Worm (Caenorhabditis elegans) whole organism, late embryonic: ENCODE measurements around the gene reps-1.

Experiments
- ahr-1 ChIP-seq: sonication (generic microtip); optimal IDR thresholded peaks from 2 replicates; lab custom pipeline; 2016; ENCODE audit warnings: missing genetic modification characterization, missing compliant biosample characterization
- ceh-24 ChIP-seq: sonication (generic microtip); optimal IDR thresholded peaks from 2 replicates; lab custom pipeline; 2016; ENCODE audit warnings: mild to moderate bottlenecking, missing genetic modification characterization, missing compliant biosample characterization
- ceh-30 ChIP-seq: fragments of 150-350 bp; optimal IDR thresholded peaks from 2 replicates; lab custom pipeline; 2014; ENCODE audit warnings: missing biosample characterization, missing genetic modification characterization
- ceh-31 ChIP-seq: sonication (generic microtip); optimal IDR thresholded peaks from 2 replicates; lab custom pipeline; 2016; ENCODE audit warnings: missing genetic modification characterization, missing compliant biosample characterization
- ceh-45 ChIP-seq: fragments of 200-800 bp; sonication (Bioruptor generic); IDR thresholded peaks from 2 replicates; pipeline ENCODE4 v1.3.6; 2022; ENCODE audit warnings: missing genetic modification reagents, missing genetic modification characterization, missing compliant biosample characterization
- ceh-48 ChIP-seq: sonication (generic microtip); optimal IDR thresholded peaks from 2 replicates; lab custom pipeline; 2016; ENCODE audit warnings: missing genetic modification characterization, inconsistent platforms, missing compliant biosample characterization
- dmd-4 ChIP-seq: sonication (generic microtip); optimal IDR thresholded peaks from 2 replicates; lab custom pipeline; 2016; ENCODE audit warnings: borderline replicate concordance, missing genetic modification characterization, missing compliant biosample characterization
- dve-1 ChIP-seq: sonication (generic microtip); optimal IDR thresholded peaks from 2 replicates; lab custom pipeline; 2017; ENCODE audit warnings: antibody characterized with exemption, mild to moderate bottlenecking, missing genetic modification characterization, missing compliant biosample characterization
- elt-2 ChIP-seq: sonication (generic microtip); optimal IDR thresholded peaks from 2 replicates; lab custom pipeline; 2016; ENCODE audit warnings: missing genetic modification reagents, missing genetic modification characterization, missing compliant biosample characterization
- fax-1 ChIP-seq: sonication (generic microtip); optimal IDR thresholded peaks from 2 replicates; lab custom pipeline; 2016; ENCODE audit warnings: missing genotype, missing genetic modification characterization, missing compliant biosample characterization
- fkh-10 ChIP-seq: fragments of 150-350 bp; optimal IDR thresholded peaks from 2 replicates; lab custom pipeline; 2014; ENCODE audit warnings: missing biosample characterization, missing genetic modification reagents, missing genetic modification characterization
- hlh-13 ChIP-seq: fragments of 200-800 bp; sonication (Bioruptor generic); optimal IDR thresholded peaks from 2 replicates; lab custom pipeline; 2018; ENCODE audit warnings: mild to moderate bottlenecking, missing genetic modification characterization, missing compliant biosample characterization
- hlh-6 ChIP-seq: sonication (generic microtip); optimal IDR thresholded peaks from 2 replicates; lab custom pipeline; 2016; ENCODE audit warnings: missing genotype, missing genetic modification characterization, missing compliant biosample characterization
- mec-3 ChIP-seq: sonication (generic microtip); optimal IDR thresholded peaks from 2 replicates; lab custom pipeline; 2016; ENCODE audit warnings: borderline replicate concordance, missing genetic modification characterization, missing compliant biosample characterization
- nfya-1 ChIP-seq: sonication (generic microtip); optimal IDR thresholded peaks from 2 replicates; lab custom pipeline; 2017; ENCODE audit warnings: missing genetic modification characterization, mild to moderate bottlenecking, missing compliant biosample characterization, antibody characterized with exemption, moderate library complexity
- nhr-11 ChIP-seq: fragments of 150-350 bp; optimal IDR thresholded peaks from 2 replicates; lab custom pipeline; 2014; ENCODE audit warnings: missing biosample characterization, missing genetic modification characterization
- odd-2 ChIP-seq: sonication (generic microtip); optimal IDR thresholded peaks from 2 replicates; lab custom pipeline; 2017; ENCODE audit warnings: antibody characterized with exemption, mild to moderate bottlenecking, missing genetic modification characterization, missing compliant biosample characterization
- pat-9 ChIP-seq: fragments of 200-800 bp; sonication (Bioruptor generic); optimal IDR thresholded peaks from 2 replicates; lab custom pipeline; 2018; ENCODE audit warnings: mild to moderate bottlenecking, missing genetic modification characterization, moderate library complexity, missing compliant biosample characterization
- pha-4 ChIP-seq: fragments of 150-350 bp; optimal IDR thresholded peaks from 2 replicates; lab custom pipeline; 2018; ENCODE audit warnings: missing biosample characterization, missing genetic modification reagents, missing genetic modification characterization
- pros-1 ChIP-seq: fragments of 150-350 bp; optimal IDR thresholded peaks from 2 replicates; lab custom pipeline; 2014; ENCODE audit warnings: missing biosample characterization, missing genetic modification reagents, missing genetic modification characterization
- ref-2 ChIP-seq: sonication (generic microtip); optimal IDR thresholded peaks from 2 replicates; lab custom pipeline; 2016; ENCODE audit warnings: missing genetic modification characterization, missing compliant biosample characterization
- sdc-2 ChIP-seq: sonication (generic microtip); optimal IDR thresholded peaks from 2 replicates; lab custom pipeline; 2016; ENCODE audit warnings: missing genotype, missing genetic modification characterization, missing compliant biosample characterization
- sox-2 ChIP-seq: fragments of 200-800 bp; sonication (Bioruptor generic); IDR thresholded peaks from 2 replicates; pipeline ENCODE4 v1.3.6; 2022; ENCODE audit warnings: missing genetic modification reagents, missing genetic modification characterization, missing compliant biosample characterization
- tbx-2 ChIP-seq: sonication (generic microtip); optimal IDR thresholded peaks from 2 replicates; lab custom pipeline; 2016; ENCODE audit warnings: missing genetic modification characterization, missing compliant biosample characterization
- tbx-7 ChIP-seq: sonication (generic microtip); optimal IDR thresholded peaks from 2 replicates; lab custom pipeline; 2016; ENCODE audit warnings: missing genotype, missing genetic modification characterization, missing compliant biosample characterization
- ttx-3 ChIP-seq: sonication (generic microtip); optimal IDR thresholded peaks from 2 replicates; lab custom pipeline; 2016; ENCODE audit warnings: missing genetic modification reagents, missing genetic modification characterization, missing compliant biosample characterization
- unc-3 ChIP-seq, 2 experiments: fragments of 200-800 bp in 1 of 2; sonication (Bioruptor generic) in 1 of 2; sonication (generic microtip) in 1 of 2; conservative IDR thresholded peaks in 1 of 2; optimal IDR thresholded peaks in 1 of 2; 2 replicates each; pipeline versions ENCODE4 v1.3.6 to Lab custom; 2016 to 2022; ENCODE audit warnings: missing compliant biosample characterization in 2 of 2, missing genetic modification characterization in 2 of 2, missing genetic modification reagents in 1 of 2
- unc-42 ChIP-seq: sonication (generic microtip); optimal IDR thresholded peaks from 2 replicates; lab custom pipeline; 2016; ENCODE audit warnings: missing genotype, missing genetic modification characterization, missing compliant biosample characterization

The reps-1 gene

DNA sequence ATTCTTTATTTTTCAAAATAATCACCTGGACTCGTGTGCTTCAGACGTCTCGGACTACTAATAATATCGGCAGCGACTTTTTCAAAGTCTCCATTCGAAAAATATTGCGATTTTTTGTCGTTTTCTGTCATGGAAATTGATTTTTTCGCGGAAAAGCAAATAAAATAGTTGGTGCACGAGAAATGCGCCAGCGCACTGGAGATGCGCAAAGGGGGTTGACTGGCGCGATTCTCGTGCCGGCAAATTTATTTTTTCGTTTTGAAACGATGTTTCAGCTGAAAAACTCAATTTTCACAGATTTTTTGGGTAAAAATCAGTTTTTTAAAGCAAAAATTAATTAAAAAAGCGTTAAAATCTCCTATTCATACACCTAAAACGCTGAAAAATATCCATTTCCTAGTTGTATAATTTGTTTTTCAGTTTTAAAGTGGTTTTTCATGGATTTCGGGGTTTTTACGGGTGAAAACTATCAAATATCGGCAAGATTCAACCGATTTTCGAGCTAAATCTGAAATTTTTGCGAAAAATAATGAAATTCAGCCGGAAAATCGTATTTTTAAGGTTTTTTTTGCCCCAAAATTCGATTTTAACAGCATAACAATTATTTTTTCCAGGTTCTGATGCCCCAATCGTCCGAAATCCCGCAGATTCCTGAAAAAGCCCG, at the start of gene reps-1, which contains the start of gene Y39B6A.37:
Gene reps-1, minus strand, starts transcription at position 263 of the 664 bp plus-strand sequence.
Gene Y39B6A.37, plus strand, starts transcription at position 614 of the 664 bp plus-strand sequence.
- TF ChIP-seq tbx-2 (tag; lab: Kevin White, UChicago) (peak; percentile 14), tbx-7 (tag; lab: Kevin White, UChicago) (no peak), pat-9 (tag; lab: Kevin White, UChicago) (no peak), ceh-30 (tag; lab: Kevin White, UChicago) (peak; percentile 81), mec-3 (no peak), ref-2 (tag; lab: Kevin White, UChicago) (no peak), dmd-4 (tag; lab: Kevin White, UChicago) (no peak), ceh-24 (no peak), pros-1 (tag; lab: Kevin White, UChicago) (no peak), nfya-1 (tag; lab: Kevin White, UChicago) (peak; percentile 30), unc-42 (tag; lab: Kevin White, UChicago) (peak; percentile 15), ceh-31 (peak; percentile 27), elt-2 (tag; lab: Kevin White, UChicago) (peak; percentile 42), ceh-45 (GFP tag; lab: Robert Waterston, UW) (no peak), unc-3 (GFP tag; conservative IDR thresholded peaks at IDR 0.05; lab: Robert Waterston, UW) (no peak), unc-3 (tag; optimal IDR thresholded peaks at IDR 0.05; lab: Kevin White, UChicago) (no peak), ttx-3 (tag; lab: Kevin White, UChicago) (no peak)
- TF ChIP-seq, all 69 proteins: peak for 6

DNA sequence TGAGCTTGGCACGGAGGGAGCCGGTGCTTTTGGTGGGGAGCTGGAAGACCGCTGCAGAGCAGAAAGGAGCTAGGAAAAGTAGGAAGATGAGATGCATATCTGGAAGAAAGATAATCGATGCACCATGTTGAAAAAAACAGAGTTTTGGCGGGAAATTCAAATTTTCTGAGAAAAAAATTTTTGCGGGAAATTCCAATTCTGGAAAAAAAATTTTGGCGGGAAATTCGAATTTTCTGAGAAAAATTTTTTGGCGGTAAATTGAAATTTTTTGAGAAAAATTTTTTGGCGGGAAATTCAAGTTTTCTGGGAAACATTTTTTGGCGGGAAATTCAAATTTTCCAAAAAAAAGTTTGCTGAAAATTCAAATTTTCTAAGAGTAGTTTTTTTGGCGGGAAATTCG, 46.9 kb upstream of the reps-1 start, which contains the start of gene asp-17:
Gene asp-17, minus strand, starts transcription at position 101 of the 400 bp plus-strand sequence.
- TF ChIP-seq sdc-2 (tag; lab: Kevin White, UChicago): no peak
- TF ChIP-seq fkh-10 (GFP tag; lab: Kevin White, UChicago): no peak
- no peak for TF ChIP-seq elt-2 (tag; lab: Kevin White, UChicago)
- no peak for TF ChIP-seq dve-1 (tag; lab: Kevin White, UChicago)
- TF ChIP-seq ahr-1: no peak
- TF ChIP-seq nhr-11 (tag; lab: Kevin White, UChicago): no peak
- TF ChIP-seq hlh-13 (GFP tag; lab: Kevin White, UChicago): no peak
- TF ChIP-seq sox-2 (GFP tag; lab: Robert Waterston, UW): no peak
- no peak for TF ChIP-seq hlh-6
- no peak for TF ChIP-seq odd-2 (tag; lab: Kevin White, UChicago)
- TF ChIP-seq, all 69 proteins: peak for 0

DNA sequence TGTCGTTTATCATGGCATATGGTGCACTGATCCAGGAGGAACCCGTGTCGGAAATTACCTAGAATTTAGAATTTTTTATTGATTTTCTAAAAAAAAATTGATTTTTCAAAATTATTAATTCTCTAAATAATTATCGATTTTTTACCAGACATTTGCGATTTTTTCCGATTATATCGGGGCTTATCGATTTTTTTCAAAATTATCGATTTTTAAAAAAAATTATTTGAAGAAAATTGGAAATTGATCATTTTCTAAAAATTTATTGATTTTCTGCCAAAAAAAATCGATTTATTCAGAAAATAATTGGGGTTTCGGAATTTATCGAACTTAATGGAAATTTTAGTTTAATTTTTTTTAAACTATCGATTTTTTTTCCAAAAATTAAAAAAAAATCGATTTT, 45.8 kb upstream of the reps-1 start:
- TF ChIP-seq ceh-30 (tag; lab: Kevin White, UChicago) (no peak), ceh-48 (peak; percentile 37)

DNA sequence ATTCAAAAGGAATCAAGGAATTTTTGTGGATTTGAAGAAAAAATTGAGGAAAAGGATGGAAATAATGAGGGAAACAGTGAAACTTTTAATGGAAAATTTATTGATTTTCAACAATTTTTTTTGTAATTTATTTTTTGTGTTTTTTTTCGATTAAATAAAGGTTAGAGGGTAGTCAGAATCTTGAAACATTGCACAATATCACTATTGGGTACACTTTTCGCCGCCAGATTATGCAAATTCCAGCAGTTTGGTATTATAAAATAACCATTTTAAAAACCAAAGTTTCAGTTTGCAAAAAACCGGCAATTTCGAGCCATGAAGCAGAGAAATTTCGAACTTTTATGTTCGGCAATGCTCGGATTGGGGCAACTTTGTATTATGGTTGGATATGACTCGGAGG, 41.2 kb upstream of the reps-1 start, which contains the start of gene Y39B6A.27:
Gene Y39B6A.27, plus strand, starts transcription at position 301 of the 400 bp plus-strand sequence.
- TF ChIP-seq pha-4 (tag; lab: Kevin White, UChicago): no peak
- no peak for TF ChIP-seq sox-2 (GFP tag; lab: Robert Waterston, UW)
- no peak for TF ChIP-seq fax-1

DNA sequence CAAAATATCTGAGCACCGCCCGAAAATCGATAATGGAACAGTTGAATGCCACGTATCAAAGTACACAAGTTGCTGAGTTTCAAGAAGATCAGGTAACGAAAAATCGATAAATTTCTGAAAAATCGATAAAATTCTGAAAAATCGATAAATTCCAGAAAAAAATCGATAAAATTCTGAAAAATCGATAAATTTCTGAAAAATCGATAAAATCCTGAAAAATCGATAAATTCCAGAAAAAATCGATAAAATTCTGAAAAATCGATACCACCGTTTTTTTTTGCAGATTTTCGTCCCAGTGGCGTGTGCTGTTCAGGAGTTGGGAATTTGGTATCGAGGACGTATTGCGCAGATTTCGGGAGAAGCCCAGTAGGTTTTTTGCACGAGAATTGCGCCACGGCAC, 37.0 kb upstream of the reps-1 start:
- TF ChIP-seq ceh-48 (peak; percentile 68), pha-4 (tag; lab: Kevin White, UChicago) (no peak)

DNA sequence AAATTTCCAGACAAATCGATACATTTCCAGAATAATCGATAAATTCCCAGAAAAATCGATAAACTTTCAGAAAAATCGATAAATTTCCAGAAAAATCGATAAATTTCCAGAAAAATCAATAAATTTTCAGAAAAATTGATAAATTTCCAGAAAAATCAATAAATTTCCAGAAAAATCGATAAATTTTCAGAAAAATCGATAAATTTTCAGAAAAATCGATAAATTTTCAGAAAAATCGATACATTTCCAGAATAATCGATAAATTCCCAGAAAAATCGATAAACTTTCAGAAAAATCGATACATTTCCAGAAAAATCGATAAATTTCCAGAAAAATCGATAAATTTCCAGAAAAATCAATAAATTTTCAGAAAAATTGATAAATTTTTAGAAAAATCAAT, 36.5 kb upstream of the reps-1 start:
- peak; percentile 52 for TF ChIP-seq ceh-48
